Fruit fly (Drosophila melanogaster) whole organism: ENCODE data around the gene Ten-a.

Experiments used
- EcR ChIP-seq, 2 experiments: fragments of >200 bp; optimal IDR thresholded peaks; 2 replicates each; lab custom pipeline; 2017; ENCODE audit warnings: missing biosample characterization in 2 of 2, missing genetic modification characterization in 2 of 2, missing genetic modification reagents in 2 of 2
- pan ChIP-seq: fragments of >200 bp; optimal IDR thresholded peaks from 2 replicates; lab custom pipeline; 2017
- psq ChIP-seq: fragments of >200 bp; optimal IDR thresholded peaks from 2 replicates; lab custom pipeline; 2017

DNA sequence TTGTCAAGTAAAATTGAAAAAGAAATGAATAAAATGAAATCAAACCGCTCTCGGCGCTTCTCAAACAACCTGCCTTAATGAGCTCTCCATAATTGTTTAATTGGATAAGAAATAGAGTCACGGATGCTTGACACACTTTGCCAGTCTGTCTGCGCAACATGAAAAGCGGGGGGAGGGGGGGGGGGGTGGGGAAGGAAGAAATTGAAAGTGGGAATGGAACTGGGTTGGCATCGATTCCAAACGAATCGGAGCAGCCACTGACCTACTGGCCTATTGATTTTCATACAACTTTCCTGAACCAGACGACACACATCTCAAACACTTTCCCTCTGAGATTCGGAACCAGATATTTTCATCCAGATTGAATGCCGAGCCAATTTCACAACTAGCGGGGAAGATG is 63.4 kb downstream of the Ten-a start, which contains the start of gene CG2750:
- no peak for TF ChIP-seq pan (lab: Kevin White, UChicago)
- no peak for TF ChIP-seq psq
- TF ChIP-seq EcR (GFP tag; optimal IDR thresholded peaks at IDR 0.05; lab: Kevin White, UChicago), result no peak
